Fruit fly (Drosophila melanogaster): ENCODE measurements around the gene U2af38.

Gene U2af38

DNA sequence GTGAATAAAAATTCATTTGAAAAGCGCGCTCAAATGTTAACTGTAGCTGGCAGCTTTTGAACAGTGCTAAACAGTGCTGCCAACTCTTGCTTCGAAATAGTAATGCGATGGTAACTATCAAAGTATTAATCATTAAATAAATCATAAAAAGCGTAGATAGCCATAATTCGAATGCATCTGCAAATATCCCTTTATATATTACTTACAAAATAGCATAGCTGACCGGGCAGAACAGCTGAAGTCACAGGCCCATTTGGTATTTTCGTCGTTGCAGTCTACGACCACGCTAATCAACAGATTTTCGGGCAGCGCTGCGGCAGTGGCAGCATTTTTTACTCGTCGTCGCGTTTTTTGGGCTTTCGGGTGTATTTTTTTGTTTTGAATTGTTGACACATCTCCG lies 11.2 kb upstream of the U2af38 start, which contains the start of gene Plc21C (continued):
- TF ChIP-seq CG6689 (GFP tag; IDR thresholded peaks at IDR 0.05) = no peak
- TF ChIP-seq Pdp1 (GFP tag; optimal IDR thresholded peaks at IDR 0.05) = peak; percentile 50 to 67
- peak; percentile 63 for TF ChIP-seq CG13424 (tag; optimal IDR thresholded peaks at IDR 0.05)
- TF ChIP-seq BEAF-32 (GFP tag; optimal IDR thresholded peaks at IDR 0.05) = peak; percentile 64
- TF ChIP-seq CG2120 (GFP tag; optimal IDR thresholded peaks at IDR 0.05) = peak; percentile 70
- peak; percentile 53; the same call in 2 of the 3 replicates for TF ChIP-seq CG16813 (GFP tag; IDR thresholded peaks at IDR 0.05; ENCODE audit: partially characterized antibody)
- TF ChIP-seq CG11085 (GFP tag; IDR thresholded peaks at IDR 0.05) = peak; percentile 56; the same call in 1 of the 2 replicates
- TF ChIP-seq CG18011 (GFP tag; optimal IDR thresholded peaks at IDR 0.05) = peak; percentile 100
- peak; percentile 46 for TF ChIP-seq chn (GFP tag; optimal IDR thresholded peaks at IDR 0.05)
- peak; percentile 56; the same call in 1 of the 2 replicates for TF ChIP-seq CG32532 (GFP tag; IDR thresholded peaks at IDR 0.05)
- TF ChIP-seq CG3995 (GFP tag; optimal IDR thresholded peaks at IDR 0.05) = peak; percentile 83
- peak; percentile 84 for TF ChIP-seq Ets97D (GFP tag; optimal IDR thresholded peaks at IDR 0.05)
- peak; percentile 56 for TF ChIP-seq CG18599 (GFP tag; optimal IDR thresholded peaks at IDR 0.05)
- no peak for TF ChIP-seq ato (GFP tag; IDR thresholded peaks at IDR 0.05; ENCODE audit: partially characterized antibody)
- peak; percentile 16; the same call in 1 of the 2 replicates for TF ChIP-seq al (GFP tag; IDR thresholded peaks at IDR 0.05)
- TF ChIP-seq Side (GFP tag; optimal IDR thresholded peaks at IDR 0.05) = peak; percentile 24
- TF ChIP-seq CG31441 (GFP tag; IDR thresholded peaks at IDR 0.05) = 0 out of 2 replicates have a peak, but pooled peaks have one; percentile 46
- peak; percentile 49 for TF ChIP-seq B-H2 (GFP tag; optimal IDR thresholded peaks at IDR 0.05)
- TF ChIP-seq CG15514 (GFP tag; optimal IDR thresholded peaks at IDR 0.05) = peak; percentile 88
- peak; percentile 51 for TF ChIP-seq Fer1 (GFP tag; optimal IDR thresholded peaks at IDR 0.05)
- peak; percentile 24 for TF ChIP-seq Blimp-1 (GFP tag; optimal IDR thresholded peaks at IDR 0.05)
- TF ChIP-seq Nf-YC (tag; optimal IDR thresholded peaks at IDR 0.05) = peak; percentile 71
- peak; percentile 11 for TF ChIP-seq CG10209 (GFP tag; optimal IDR thresholded peaks at IDR 0.05)
- TF ChIP-seq CG10654 (GFP tag; optimal IDR thresholded peaks at IDR 0.05) = peak; percentile 18
- no peak for TF ChIP-seq danr (GFP tag; IDR thresholded peaks at IDR 0.05)
- TF ChIP-seq CG2199 (GFP tag; IDR thresholded peaks at IDR 0.05) = no peak
- TF ChIP-seq CG11695 (GFP tag; IDR thresholded peaks at IDR 0.05) = 0 out of 3 replicates have a peak, but pooled peaks have one; percentile 20
- peak; percentile 82 for TF ChIP-seq CG14710 (tag; optimal IDR thresholded peaks at IDR 0.05)
- peak; percentile 43 for TF ChIP-seq CG15696 (tag; optimal IDR thresholded peaks at IDR 0.05)
- peak; percentile 35 for TF ChIP-seq Dip3 (GFP tag; optimal IDR thresholded peaks at IDR 0.05)
- peak; percentile 100 for TF ChIP-seq trem (tag; optimal IDR thresholded peaks at IDR 0.05)
- no peak for TF ChIP-seq Tbp (GFP tag; optimal IDR thresholded peaks at IDR 0.05)
- TF ChIP-seq CG1603 (tag; optimal IDR thresholded peaks at IDR 0.05) = peak; percentile 82
- peak; percentile 35 for TF ChIP-seq CG15269 (tag; optimal IDR thresholded peaks at IDR 0.05)
- TF ChIP-seq ap (GFP tag; IDR thresholded peaks at IDR 0.05) = no peak
- no peak for TF ChIP-seq CG11696 (GFP tag; IDR thresholded peaks at IDR 0.05)
- TF ChIP-seq MBD-R2 (GFP tag; IDR thresholded peaks at IDR 0.05) = peak; percentile 64
- peak; percentile 25 for TF ChIP-seq pnt (GFP tag; optimal IDR thresholded peaks at IDR 0.05)
- no peak for TF ChIP-seq C15 (GFP tag; IDR thresholded peaks at IDR 0.05)
- TF ChIP-seq CG13624 (GFP tag; optimal IDR thresholded peaks at IDR 0.05) = peak; percentile 70
- TF ChIP-seq D19A (tag; optimal IDR thresholded peaks at IDR 0.05) = peak; percentile 6
- TF ChIP-seq zen (tag; optimal IDR thresholded peaks at IDR 0.05) = no peak
- 0 out of 3 replicates have a peak, but pooled peaks have one; percentile 23 for TF ChIP-seq HLH4C (GFP tag; IDR thresholded peaks at IDR 0.05; ENCODE audit: partially characterized antibody)
- peak; percentile 65 for TF ChIP-seq Xbp1 (GFP tag; optimal IDR thresholded peaks at IDR 0.05)
- TF ChIP-seq jumu (GFP tag; optimal IDR thresholded peaks at IDR 0.05) = peak; percentile 41
- TF ChIP-seq CG11504 (tag; optimal IDR thresholded peaks at IDR 0.05) = peak; percentile 65
- peak; percentile 33; the same call in 1 of the 3 replicates for TF ChIP-seq CG11560 (tag; IDR thresholded peaks at IDR 0.05)
- peak; percentile 53 for TF ChIP-seq ems (GFP tag; optimal IDR thresholded peaks at IDR 0.05)
- peak; percentile 59; the same call in 1 of the 2 replicates for TF ChIP-seq unc-4 (GFP tag; IDR thresholded peaks at IDR 0.05; ENCODE audit: partially characterized antibody)
- TF ChIP-seq CG11398 (GFP tag; optimal IDR thresholded peaks at IDR 0.05) = peak; percentile 25
